Worm (Caenorhabditis elegans) whole organism, early embryonic: ENCODE results near the gene pcp-4.

Experiments
- B0310.2 ChIP-seq: sonication (generic microtip); optimal IDR thresholded peaks from 2 replicates; lab custom pipeline; 2016; ENCODE audit warnings: mild to moderate bottlenecking, missing genetic modification characterization, missing compliant biosample characterization
- F13C5.2 ChIP-seq: sonication (generic microtip); optimal IDR thresholded peaks from 2 replicates; lab custom pipeline; 2017; ENCODE audit warnings: mild to moderate bottlenecking, missing genetic modification characterization, inconsistent platforms, missing compliant biosample characterization
- ceh-13 ChIP-seq: fragments of 200-800 bp; sonication (Bioruptor generic); optimal IDR thresholded peaks from 2 replicates; lab custom pipeline; 2018; ENCODE audit warnings: mild to moderate bottlenecking, missing genetic modification characterization, missing compliant biosample characterization
- ceh-36 ChIP-seq: sonication (generic microtip); optimal IDR thresholded peaks from 2 replicates; lab custom pipeline; 2016; ENCODE audit warnings: missing genetic modification characterization, inconsistent platforms, missing compliant biosample characterization
- ets-7 ChIP-seq: sonication (generic microtip); optimal IDR thresholded peaks from 2 replicates; lab custom pipeline; 2016; ENCODE audit warnings: missing genotype, missing genetic modification characterization, missing compliant biosample characterization
- flt-1 ChIP-seq: fragments of 200-800 bp; sonication (Bioruptor generic); IDR thresholded peaks from 2 replicates; pipeline ENCODE4 v1.3.6; 2022; ENCODE audit warnings: missing genetic modification characterization, missing compliant biosample characterization
- hmbx-1 ChIP-seq: sonication (generic microtip); optimal IDR thresholded peaks from 2 replicates; lab custom pipeline; 2016; ENCODE audit warnings: mild to moderate bottlenecking, missing genetic modification characterization, missing compliant biosample characterization
- hmg-4 ChIP-seq: fragments of 200-800 bp; sonication (Bioruptor generic); optimal IDR thresholded peaks from 2 replicates; lab custom pipeline; 2018; ENCODE audit warnings: mild to moderate bottlenecking, missing genetic modification characterization, missing compliant biosample characterization
- hnd-1 ChIP-seq: sonication (generic microtip); optimal IDR thresholded peaks from 2 replicates; lab custom pipeline; 2016; ENCODE audit warnings: missing genetic modification characterization, missing compliant biosample characterization
- pes-1 ChIP-seq: fragments of 200-800 bp; sonication (Bioruptor generic); IDR thresholded peaks from 2 replicates; pipeline ENCODE4 v1.3.6; 2022; ENCODE audit warnings: missing genetic modification reagents, missing genetic modification characterization, missing compliant biosample characterization
- scrt-1 ChIP-seq: fragments of 200-800 bp; sonication (Bioruptor generic); IDR thresholded peaks from 2 replicates; pipeline ENCODE4 v1.3.6; 2022; ENCODE audit warnings: missing genetic modification characterization, missing compliant biosample characterization
- sea-1 ChIP-seq: fragments of 200-800 bp; sonication (Bioruptor generic); conservative IDR thresholded peaks from 2 replicates; pipeline ENCODE4 v1.3.6; 2022; ENCODE audit warnings: missing genetic modification characterization, missing compliant biosample characterization
- tbx-11 ChIP-seq: fragments of 200-800 bp; sonication (Bioruptor generic); IDR thresholded peaks from 2 replicates; pipeline ENCODE4 v1.3.6; 2022; ENCODE audit warnings: missing genetic modification characterization, missing compliant biosample characterization
- tbx-37 ChIP-seq: fragments of 200-800 bp; sonication (Bioruptor generic); conservative IDR thresholded peaks from 2 replicates; pipeline ENCODE4 v1.3.6; 2022; ENCODE audit warnings: missing genetic modification reagents, missing genetic modification characterization, missing compliant biosample characterization
- tra-4 ChIP-seq: sonication (generic microtip); optimal IDR thresholded peaks from 2 replicates; lab custom pipeline; 2017; ENCODE audit warnings: missing genetic modification characterization, missing compliant biosample characterization

Gene pcp-4

ce11 chrV:19783829-19784228 lies 47.0 kb downstream of the pcp-4 start, which contains the start of gene srt-45:
srt-45 (plus strand) TSS chrV:19784129.
- TF ChIP-seq B0310.2 (tag; lab: Kevin White, UChicago): no peak
- no peak for TF ChIP-seq hmg-4 (GFP tag; lab: Kevin White, UChicago)
- TF ChIP-seq ceh-13: no peak
- TF ChIP-seq ceh-36 (tag; lab: Kevin White, UChicago): no peak
- no peak for TF ChIP-seq scrt-1 (GFP tag; lab: Robert Waterston, UW)

- no peak for TF ChIP-seq ets-7 (tag; lab: Kevin White, UChicago)
- TF ChIP-seq tra-4 (tag; lab: Kevin White, UChicago): no peak
- TF ChIP-seq F13C5.2 (tag; lab: Kevin White, UChicago): no peak
- no peak for TF ChIP-seq pes-1 (GFP tag; lab: Robert Waterston, UW)
- no peak for TF ChIP-seq tbx-11 (GFP tag; lab: Robert Waterston, UW)
- TF ChIP-seq B0310.2 (tag; lab: Kevin White, UChicago): no peak
- no peak for TF ChIP-seq hmg-4 (GFP tag; lab: Kevin White, UChicago)
- TF ChIP-seq ceh-36 (tag; lab: Kevin White, UChicago): no peak
- TF ChIP-seq flt-1: no peak
Measured at ce11 chrV:19779220-19779619, 51.6 kb downstream of the pcp-4 start.

- no peak for TF ChIP-seq hmbx-1
- no peak for TF ChIP-seq scrt-1 (GFP tag; lab: Robert Waterston, UW)
- no peak for TF ChIP-seq tbx-11 (GFP tag; lab: Robert Waterston, UW)
- no peak for TF ChIP-seq pes-1 (GFP tag; lab: Robert Waterston, UW)
- TF ChIP-seq hmg-4 (GFP tag; lab: Kevin White, UChicago): no peak
- no peak for TF ChIP-seq hnd-1 (tag; lab: Kevin White, UChicago)
Measured at ce11 chrV:19778608-19779007, 52.2 kb downstream of the pcp-4 start, which contains the start of gene fbxa-194. fbxa-194 (minus strand) TSS chrV:19778708.

ce11 chrV:19777227-19777626 lies 53.6 kb downstream of the pcp-4 start, which contains the start of gene fbxa-118:
fbxa-118 (minus strand) TSS chrV:19777327.
- TF ChIP-seq pes-1 (GFP tag; lab: Robert Waterston, UW) (no peak), tbx-37 (no peak), sea-1 (GFP tag; lab: Robert Waterston, UW) (no peak), scrt-1 (GFP tag; lab: Robert Waterston, UW) (no peak), ceh-13 (no peak), hmg-4 (GFP tag; lab: Kevin White, UChicago) (no peak), F13C5.2 (tag; lab: Kevin White, UChicago) (no peak)
